Worm (Caenorhabditis elegans) whole organism, young adult: Measurements from ENCODE around the gene ZK666.1.

Source experiments
- ets-4 ChIP-seq: fragments of 200-800 bp; sonication (Bioruptor generic); optimal IDR thresholded peaks from 2 replicates; lab custom pipeline; 2018; ENCODE audit warnings: mild to moderate bottlenecking, missing genetic modification characterization, missing compliant biosample characterization
- nhr-90 ChIP-seq: sonication (generic microtip); optimal IDR thresholded peaks from 2 replicates; lab custom pipeline; 2016; ENCODE audit warnings: missing genotype, mild to moderate bottlenecking, missing genetic modification characterization, missing compliant biosample characterization
- snpc-4 ChIP-seq, 5 experiments: fragments of 150-350 bp in 1 of 5; sonication (generic microtip) in 4 of 5; optimal IDR thresholded peaks; 2 replicates each; lab custom pipeline; 2014 to 2018; ENCODE audit warnings: missing genetic modification characterization in 5 of 5, missing biosample characterization in 3 of 5, antibody characterized with exemption in 2 of 5, mild to moderate bottlenecking in 2 of 5, missing compliant biosample characterization in 2 of 5, missing genotype in 2 of 5, moderate library complexity in 2 of 5, missing genetic modification reagents in 1 of 5

- no peak for TF ChIP-seq snpc-4 (GFP tag; optimal IDR thresholded peaks at IDR 0.05; lab: Kevin White, UChicago)
- TF ChIP-seq snpc-4 (tag; optimal IDR thresholded peaks at IDR 0.05; lab: Kevin White, UChicago) = no peak
- TF ChIP-seq nhr-90 (tag; lab: Kevin White, UChicago) = no peak
- no peak for TF ChIP-seq ets-4
Observed at ce11 chrII:10446300-10446699, 24.8 kb downstream of the ZK666.1 start.
